Worm (Caenorhabditis elegans): ENCODE results near the gene iscu-1.

Gene iscu-1

DNA sequence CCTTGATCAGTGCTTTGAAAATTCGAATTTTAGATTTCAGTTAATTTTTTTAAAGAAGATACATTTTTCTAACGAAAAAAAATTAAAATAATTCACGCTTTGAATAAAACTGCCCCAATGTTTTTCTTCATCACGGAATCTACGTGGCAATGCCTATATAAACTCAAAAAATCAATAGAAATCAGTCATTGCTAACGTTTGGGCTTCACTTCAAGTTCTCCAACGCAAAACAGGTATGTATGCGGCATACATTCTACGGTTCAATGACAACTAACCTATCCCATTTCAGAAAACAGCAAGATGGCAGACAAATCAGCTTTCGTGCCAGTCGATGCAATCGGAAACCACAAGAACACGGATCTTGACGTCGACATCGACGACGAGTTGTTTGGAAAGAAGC lies 38.4 kb upstream of the iscu-1 start, which contains the start of gene C47A4.5:
Gene C47A4.5, plus strand, starts transcription at position 301 of the 400 bp plus-strand sequence.
- no peak for TF ChIP-seq elt-3 (tag; optimal IDR thresholded peaks at IDR 0.05)
- no peak for TF ChIP-seq nhr-76 (tag; optimal IDR thresholded peaks at IDR 0.05)
- no peak for TF ChIP-seq mdl-1 (tag; optimal IDR thresholded peaks at IDR 0.05)
- no peak for TF ChIP-seq unc-62 (GFP tag; optimal IDR thresholded peaks at IDR 0.05)
- TF ChIP-seq unc-39 (tag; optimal IDR thresholded peaks at IDR 0.05): no peak
- TF ChIP-seq R02D3.7 (tag; optimal IDR thresholded peaks at IDR 0.05): no peak

DNA sequence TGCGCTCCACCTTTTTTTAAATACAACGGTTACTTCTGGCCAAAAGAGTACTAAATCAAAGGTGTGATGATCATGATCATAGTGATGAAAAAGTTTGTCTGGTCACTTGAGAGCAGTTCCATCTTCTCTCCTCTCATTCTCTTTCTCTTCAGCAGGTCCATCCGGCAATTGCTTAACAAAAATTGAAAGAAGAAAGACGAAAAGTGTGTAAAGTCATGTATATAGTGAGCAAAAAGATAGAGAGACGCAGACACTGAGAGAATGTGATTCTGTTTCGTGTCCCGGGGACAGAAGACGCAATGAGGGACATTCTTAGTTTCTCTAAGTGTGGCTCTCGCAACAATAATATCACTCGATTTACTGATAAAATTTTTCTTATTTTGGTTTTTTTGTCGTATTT lies 35.0 kb upstream of the iscu-1 start:
- TF ChIP-seq sea-2 (GFP tag; optimal IDR thresholded peaks at IDR 0.05) (no peak), snpc-4 (tag; optimal IDR thresholded peaks at IDR 0.05) (no peak), nhr-67 (tag; optimal IDR thresholded peaks at IDR 0.05) (no peak), nfya-1 (tag; optimal IDR thresholded peaks at IDR 0.05; ENCODE audit: insufficient read depth) (peak; percentile 2), elt-1 (tag; optimal IDR thresholded peaks at IDR 0.05) (no peak), egl-27 (tag; optimal IDR thresholded peaks at IDR 0.05) (no peak), tbx-2 (tag; optimal IDR thresholded peaks at IDR 0.05) (no peak)

DNA sequence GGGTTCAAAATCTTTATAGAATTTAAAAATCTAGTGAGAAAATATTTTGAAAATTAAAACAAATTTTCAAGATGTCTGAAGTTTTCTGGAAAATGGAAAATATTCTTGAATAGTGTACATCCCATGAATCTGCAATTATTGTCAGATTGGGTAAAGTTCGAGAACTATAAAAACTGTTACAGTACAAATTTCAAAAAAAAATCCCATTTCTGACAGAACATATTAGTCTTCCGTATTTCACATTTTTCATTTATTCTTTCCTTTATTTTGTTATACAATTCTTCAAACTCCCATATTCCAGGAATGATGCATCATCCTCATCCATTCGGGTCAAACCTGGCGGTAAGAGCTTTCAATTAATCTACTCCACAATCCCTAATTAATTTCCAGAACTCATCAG lies 33.7 kb upstream of the iscu-1 start, which contains the start of gene sorb-1:
Gene sorb-1, plus strand, starts transcription at position 301 of the 400 bp plus-strand sequence.
- TF ChIP-seq ceh-16 (tag; optimal IDR thresholded peaks at IDR 0.05) (no peak), ceh-28 (tag; optimal IDR thresholded peaks at IDR 0.05) (no peak), fkh-10 (GFP tag; optimal IDR thresholded peaks at IDR 0.05) (no peak), elt-3 (tag; optimal IDR thresholded peaks at IDR 0.05) (no peak), jun-1 (tag; optimal IDR thresholded peaks at IDR 0.05) (no peak), fkh-2 (tag; optimal IDR thresholded peaks at IDR 0.05) (no peak), snpc-4 (tag; optimal IDR thresholded peaks at IDR 0.05) (no peak), elt-1 (tag; optimal IDR thresholded peaks at IDR 0.05) (no peak), fos-1 (tag; optimal IDR thresholded peaks at IDR 0.05) (no peak), ama-1 (optimal IDR thresholded peaks at IDR 0.05) (no peak), ZK546.5 (tag; optimal IDR thresholded peaks at IDR 0.05) (no peak)

DNA sequence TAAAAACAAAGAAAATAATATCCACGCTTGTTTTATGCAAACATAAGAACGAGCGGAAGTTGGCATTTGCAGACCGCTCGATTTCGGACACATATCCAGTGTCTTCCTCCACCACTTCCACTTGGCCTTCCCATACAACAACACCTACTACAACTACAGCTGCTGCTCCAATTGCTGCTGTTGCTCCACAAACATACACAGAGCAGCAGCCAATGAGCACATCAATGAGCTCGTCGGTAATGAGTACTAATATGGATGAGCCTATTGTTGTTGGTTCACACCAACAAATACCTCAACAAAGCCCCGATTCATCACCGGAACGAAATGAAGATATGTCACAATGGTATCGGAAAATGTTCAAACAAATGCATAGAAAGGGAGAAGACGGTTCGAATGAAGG lies 28.1 kb upstream of the iscu-1 start:
- TF ChIP-seq lsy-12 (tag; optimal IDR thresholded peaks at IDR 0.05): no peak

DNA sequence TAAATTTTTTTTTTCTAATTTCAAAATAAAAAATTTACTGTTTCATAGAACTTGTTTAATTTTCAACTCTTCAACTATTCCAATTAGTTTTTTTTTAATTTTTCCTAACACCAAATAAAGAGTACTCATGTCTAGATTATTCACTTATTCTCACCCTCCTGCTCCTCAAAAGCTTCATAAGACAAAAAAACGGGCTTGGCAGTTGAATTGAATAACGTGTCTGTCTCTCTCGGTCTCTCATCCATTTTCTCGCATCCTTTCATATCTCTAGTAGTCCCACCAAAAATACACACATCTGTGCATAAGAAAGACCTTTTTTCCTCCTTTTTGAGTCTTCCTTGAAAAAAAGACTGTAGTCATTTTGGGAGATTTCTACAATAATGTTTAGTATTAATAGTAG lies 20.3 kb upstream of the iscu-1 start:
- no peak for TF ChIP-seq nhr-28 (tag; optimal IDR thresholded peaks at IDR 0.05)
- no peak for TF ChIP-seq nhr-23 (tag; optimal IDR thresholded peaks at IDR 0.05)
- no peak for TF ChIP-seq mml-1 (tag; optimal IDR thresholded peaks at IDR 0.05)
- no peak for TF ChIP-seq skn-1 (tag; optimal IDR thresholded peaks at IDR 0.05)
- no peak for TF ChIP-seq fkh-2 (tag; optimal IDR thresholded peaks at IDR 0.05)
- no peak for TF ChIP-seq zag-1 (tag; optimal IDR thresholded peaks at IDR 0.05)

DNA sequence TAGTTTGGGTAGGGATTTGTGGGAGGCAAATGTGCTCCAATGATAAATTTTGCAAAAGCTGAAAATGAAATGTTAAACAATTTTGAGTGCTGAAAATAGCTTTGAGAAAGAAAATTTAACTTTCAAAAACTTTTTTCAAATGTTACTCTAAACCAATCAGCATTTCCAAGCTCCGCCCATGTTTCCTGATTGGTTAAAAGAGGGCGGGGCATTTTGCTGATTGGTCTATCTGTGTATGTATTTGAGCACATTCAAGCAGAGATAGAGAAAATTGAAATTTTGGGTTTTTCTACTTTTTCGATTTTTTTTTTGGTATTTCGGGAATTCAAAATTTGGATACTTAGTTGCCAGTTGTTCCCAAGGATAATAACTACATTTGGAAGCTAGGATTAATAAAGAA lies 19.1 kb upstream of the iscu-1 start:
- no peak for TF ChIP-seq ama-1 (optimal IDR thresholded peaks at IDR 0.05)
- TF ChIP-seq unc-39 (tag; optimal IDR thresholded peaks at IDR 0.05): no peak
- no peak for TF ChIP-seq skn-1 (tag; optimal IDR thresholded peaks at IDR 0.05)
- TF ChIP-seq nhr-11 (tag; optimal IDR thresholded peaks at IDR 0.05): no peak
- peak; percentile 74 for TF ChIP-seq nfya-1 (tag; optimal IDR thresholded peaks at IDR 0.05; ENCODE audit: insufficient read depth)

DNA sequence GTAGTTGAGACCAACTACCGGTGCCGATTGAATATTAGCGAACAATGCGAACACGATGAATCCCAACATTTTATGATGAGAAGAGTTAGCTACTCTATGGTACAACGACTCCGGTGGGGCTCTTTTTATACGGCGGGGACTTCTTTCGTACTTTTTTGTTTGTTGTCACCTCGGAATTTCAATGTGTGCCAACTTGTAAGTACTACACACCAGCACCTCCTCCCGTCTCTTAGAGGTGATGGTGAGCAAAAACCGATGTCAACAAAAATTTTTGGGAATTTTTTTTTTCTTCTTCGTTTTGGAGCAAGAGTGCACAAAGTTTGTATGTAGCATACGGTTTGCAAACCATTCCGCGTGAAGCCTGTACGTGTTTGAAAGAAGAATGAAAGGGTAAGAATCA lies 9.2 kb upstream of the iscu-1 start, which contains the start of gene Y45F10D.2:
Gene Y45F10D.2, minus strand, starts transcription at position 101 of the 400 bp plus-strand sequence.
- TF ChIP-seq nhr-67 (tag; optimal IDR thresholded peaks at IDR 0.05) (no peak), zag-1 (tag; optimal IDR thresholded peaks at IDR 0.05) (no peak), nhr-12 (tag; optimal IDR thresholded peaks at IDR 0.05) (no peak), ceh-82 (tag; optimal IDR thresholded peaks at IDR 0.05) (no peak), lin-39 (tag; optimal IDR thresholded peaks at IDR 0.05) (no peak)
